Worm (Caenorhabditis elegans): ENCODE data around the gene psd-1.

DNA sequence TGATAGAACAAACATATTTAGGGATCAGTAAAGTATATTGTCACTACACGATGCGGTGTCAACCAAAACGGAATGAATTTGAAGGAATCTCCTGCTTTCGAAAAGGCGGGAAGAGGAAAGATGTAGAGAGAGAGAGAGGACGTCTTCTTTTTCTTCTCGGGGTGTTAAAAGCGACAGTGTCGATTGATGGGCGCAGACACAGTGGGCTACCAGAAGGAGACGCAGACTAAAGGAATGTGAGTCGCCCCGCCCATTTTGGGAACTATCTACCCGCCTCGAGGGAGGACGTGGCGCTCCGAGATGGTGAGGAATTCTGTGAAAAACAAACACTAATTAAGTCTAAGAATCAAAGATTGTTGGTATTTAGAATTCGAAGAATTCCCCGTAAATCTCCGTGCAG, 24.3 kb upstream of the psd-1 start, which contains the start of the genes B0361.14 and B0361.9:
- TF ChIP-seq egl-13 (tag; optimal IDR thresholded peaks at IDR 0.05) (no peak), sox-4 (tag; optimal IDR thresholded peaks at IDR 0.05) (no peak), ces-1 (GFP tag; optimal IDR thresholded peaks at IDR 0.05) (no peak), nhr-90 (tag; optimal IDR thresholded peaks at IDR 0.05; ENCODE audit: poor library complexity) (no peak), rnt-1 (tag; optimal IDR thresholded peaks at IDR 0.05) (peak; percentile 0), nhr-237 (tag; optimal IDR thresholded peaks at IDR 0.05) (no peak), tbx-2 (tag; optimal IDR thresholded peaks at IDR 0.05) (no peak), nhr-11 (tag; optimal IDR thresholded peaks at IDR 0.05) (no peak), ceh-82 (tag; optimal IDR thresholded peaks at IDR 0.05) (no peak), dsc-1 (tag; optimal IDR thresholded peaks at IDR 0.05) (no peak), pqm-1 (tag; optimal IDR thresholded peaks at IDR 0.05) (no peak), lin-39 (tag; optimal IDR thresholded peaks at IDR 0.05) (no peak), unc-130 (tag; optimal IDR thresholded peaks at IDR 0.05) (no peak)

All from whole organism, L1 larva.